Fruit fly (Drosophila melanogaster): Measurements from ENCODE around the gene CG33769.

DNA sequence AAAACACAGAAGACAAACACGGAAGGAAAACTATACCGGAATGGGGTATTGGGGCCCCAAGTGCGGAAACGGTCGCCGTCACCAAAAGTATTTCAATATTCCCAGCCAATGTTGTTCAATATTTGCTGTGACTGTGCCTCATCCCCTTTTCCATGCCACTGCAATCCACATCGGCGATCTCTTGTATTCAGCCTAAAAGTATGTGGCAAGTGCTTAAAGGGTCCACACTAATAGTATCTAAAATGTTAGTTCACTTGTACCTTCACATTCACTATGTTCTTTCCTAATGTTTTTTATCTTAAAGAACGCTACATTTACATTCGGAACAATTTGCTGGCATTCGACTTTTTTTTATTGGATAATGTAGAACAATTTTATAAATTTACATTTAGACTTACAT lies 33.2 kb downstream of the CG33769 start:
- TF ChIP-seq pan (optimal IDR thresholded peaks at IDR 0.05) (no peak), GATAd (GFP tag; optimal IDR thresholded peaks at IDR 0.05) (no peak), br (GFP tag; optimal IDR thresholded peaks at IDR 0.05) (no peak), Mio (GFP tag; optimal IDR thresholded peaks at IDR 0.05) (no peak), sage (GFP tag; optimal IDR thresholded peaks at IDR 0.05) (no peak)

Measured in whole organism, wandering third instar larva.